Worm (Caenorhabditis elegans) whole organism, young adult: ENCODE data around the gene dpm-1.

Experiments
- B0035.1 ChIP-seq: sonication (generic microtip); optimal IDR thresholded peaks from 2 replicates; lab custom pipeline; 2016; ENCODE audit warnings: missing genetic modification characterization, mild to moderate bottlenecking, missing compliant biosample characterization, missing genotype, missing genetic modification reagents
- C06A6.2 ChIP-seq: fragments of 200-800 bp; sonication (Bioruptor generic); conservative IDR thresholded peaks from 2 replicates; pipeline ENCODE4 v1.3.6; 2022; ENCODE audit warnings: missing genetic modification characterization, missing compliant biosample characterization
- C17E4.6 ChIP-seq: fragments of 200-800 bp; sonication (Bioruptor generic); IDR thresholded peaks from 2 replicates; pipeline ENCODE4 v1.3.6; 2022; ENCODE audit warnings: missing genetic modification reagents, missing genetic modification characterization, missing compliant biosample characterization
- F22D6.2 ChIP-seq: sonication (generic microtip); optimal IDR thresholded peaks from 2 replicates; lab custom pipeline; 2016; ENCODE audit warnings: mild to moderate bottlenecking, missing genetic modification characterization, missing compliant biosample characterization
- F33H1.4 ChIP-seq: fragments of 200-800 bp; sonication (Bioruptor generic); IDR thresholded peaks from 2 replicates; pipeline ENCODE4 v1.3.6; 2022; ENCODE audit warnings: missing genetic modification reagents, missing genetic modification characterization, missing compliant biosample characterization
- F39B2.1 ChIP-seq: fragments of 200-800 bp; sonication (Bioruptor generic); IDR thresholded peaks from 2 replicates; pipeline ENCODE4 v1.3.6; 2022; ENCODE audit warnings: missing genetic modification reagents, missing genetic modification characterization, missing compliant biosample characterization
- K11D2.4 ChIP-seq: fragments of 200-800 bp; sonication (Bioruptor generic); IDR thresholded peaks from 2 replicates; pipeline ENCODE4 v1.3.6; 2022; ENCODE audit warnings: missing genetic modification reagents, missing genetic modification characterization, missing compliant biosample characterization
- T07F8.4 ChIP-seq: sonication (generic microtip); optimal IDR thresholded peaks from 2 replicates; lab custom pipeline; 2016; ENCODE audit warnings: mild to moderate bottlenecking, missing genetic modification characterization, moderate library complexity, missing compliant biosample characterization
- T26A5.8 ChIP-seq: sonication (generic microtip); optimal IDR thresholded peaks from 2 replicates; lab custom pipeline; 2016; ENCODE audit warnings: missing genetic modification characterization, missing compliant biosample characterization
- Y53F4B.3 ChIP-seq: fragments of 200-800 bp; sonication (Bioruptor generic); IDR thresholded peaks from 2 replicates; pipeline ENCODE4 v1.3.6; 2022; ENCODE audit warnings: missing genetic modification reagents, missing genetic modification characterization, missing compliant biosample characterization
- Y53G8AR.9 ChIP-seq: fragments of 200-800 bp; sonication (Bioruptor generic); conservative IDR thresholded peaks from 2 replicates; pipeline ENCODE4 v1.3.6; 2022; ENCODE audit warnings: missing genetic modification reagents, missing genetic modification characterization, missing compliant biosample characterization
- aptf-2 ChIP-seq: fragments of 200-800 bp; sonication (Bioruptor generic); conservative IDR thresholded peaks from 2 replicates; pipeline ENCODE4 v1.3.6; 2022; ENCODE audit warnings: missing genetic modification reagents, missing genetic modification characterization, missing compliant biosample characterization
- attf-3 ChIP-seq: fragments of 200-800 bp; sonication (Bioruptor generic); conservative IDR thresholded peaks from 2 replicates; pipeline ENCODE4 v1.3.6; 2022; ENCODE audit warnings: missing genetic modification reagents, missing genetic modification characterization, missing compliant biosample characterization
- bed-2 ChIP-seq: fragments of 200-800 bp; sonication (Bioruptor generic); IDR thresholded peaks from 2 replicates; pipeline ENCODE4 v1.3.6; 2022; ENCODE audit warnings: missing genetic modification reagents, missing genetic modification characterization, missing compliant biosample characterization
- cebp-2 ChIP-seq: fragments of 200-800 bp; sonication (Bioruptor generic); IDR thresholded peaks from 2 replicates; pipeline ENCODE4 v1.3.6; 2022; ENCODE audit warnings: missing genetic modification characterization, missing compliant biosample characterization
- ceh-40 ChIP-seq: fragments of 200-800 bp; sonication (Bioruptor generic); IDR thresholded peaks from 2 replicates; pipeline ENCODE4 v1.3.6; 2022; ENCODE audit warnings: missing genetic modification characterization, missing compliant biosample characterization
- ceh-91 ChIP-seq: fragments of 200-800 bp; sonication (Bioruptor generic); IDR thresholded peaks from 2 replicates; pipeline ENCODE4 v1.3.6; 2022; ENCODE audit warnings: missing genetic modification reagents, missing genetic modification characterization, missing compliant biosample characterization
- die-1 ChIP-seq: sonication (generic microtip); optimal IDR thresholded peaks from 2 replicates; lab custom pipeline; 2016; ENCODE audit warnings: missing genotype, mild to moderate bottlenecking, missing genetic modification characterization, missing compliant biosample characterization
- dpl-1 ChIP-seq: fragments of 150-350 bp; optimal IDR thresholded peaks from 2 replicates; lab custom pipeline; 2014; ENCODE audit warnings: missing biosample characterization, missing genetic modification reagents, missing genetic modification characterization
- egl-44 ChIP-seq: fragments of 200-800 bp; sonication (Bioruptor generic); IDR thresholded peaks from 2 replicates; pipeline ENCODE4 v1.3.6; 2022; ENCODE audit warnings: missing genetic modification reagents, missing genetic modification characterization, missing compliant biosample characterization
- ets-4 ChIP-seq: fragments of 200-800 bp; sonication (Bioruptor generic); optimal IDR thresholded peaks from 2 replicates; lab custom pipeline; 2018; ENCODE audit warnings: mild to moderate bottlenecking, missing genetic modification characterization, missing compliant biosample characterization
- fkh-3 ChIP-seq: sonication (generic microtip); optimal IDR thresholded peaks from 2 replicates; lab custom pipeline; 2016; ENCODE audit warnings: mild to moderate bottlenecking, missing genetic modification characterization, missing compliant biosample characterization
- hlh-12 ChIP-seq: sonication (generic microtip); optimal IDR thresholded peaks from 2 replicates; lab custom pipeline; 2016; ENCODE audit warnings: missing genetic modification characterization, missing compliant biosample characterization
- hmg-1.2 ChIP-seq: fragments of 200-800 bp; sonication (Bioruptor generic); IDR thresholded peaks from 2 replicates; pipeline ENCODE4 v1.3.6; 2022; ENCODE audit warnings: missing genetic modification reagents, missing genetic modification characterization, missing compliant biosample characterization
- let-526 ChIP-seq: fragments of 200-800 bp; sonication (Bioruptor generic); IDR thresholded peaks from 2 replicates; pipeline ENCODE4 v1.3.6; 2022; ENCODE audit warnings: missing genetic modification reagents, missing genetic modification characterization, missing compliant biosample characterization
- lin-26 ChIP-seq: fragments of 200-800 bp; sonication (Bioruptor generic); IDR thresholded peaks from 2 replicates; pipeline ENCODE4 v1.3.6; 2022; ENCODE audit warnings: missing genetic modification reagents, missing genetic modification characterization, missing compliant biosample characterization
- lin-35 ChIP-seq, 3 experiments: fragments of 150-350 bp in 2 of 3; sonication (generic microtip) in 1 of 3; optimal IDR thresholded peaks; 2 replicates each; lab custom pipeline; 2014 to 2018; ENCODE audit warnings: missing biosample characterization in 3 of 3, missing genetic modification characterization in 3 of 3, missing genetic modification reagents in 3 of 3
- lir-1 ChIP-seq: fragments of 200-800 bp; sonication (Bioruptor generic); conservative IDR thresholded peaks from 2 replicates; pipeline ENCODE4 v1.3.6; 2022; ENCODE audit warnings: missing genetic modification reagents, missing genetic modification characterization, missing compliant biosample characterization
- lsl-1 ChIP-seq: fragments of 200-800 bp; sonication (Bioruptor generic); optimal IDR thresholded peaks from 2 replicates; lab custom pipeline; 2018; ENCODE audit warnings: mild to moderate bottlenecking, missing genetic modification characterization, moderate library complexity, missing compliant biosample characterization
- madf-10 ChIP-seq: sonication (generic microtip); optimal IDR thresholded peaks from 2 replicates; lab custom pipeline; 2016; ENCODE audit warnings: mild to moderate bottlenecking, missing genetic modification characterization, missing compliant biosample characterization
- mel-28 ChIP-seq: sonication (generic microtip); optimal IDR thresholded peaks from 2 replicates; lab custom pipeline; 2016; ENCODE audit warnings: borderline replicate concordance, mild to moderate bottlenecking, missing genetic modification characterization, missing compliant biosample characterization
- nfya-2 ChIP-seq: fragments of 200-800 bp; sonication (Bioruptor generic); IDR thresholded peaks from 2 replicates; pipeline ENCODE4 v1.3.6; 2022; ENCODE audit warnings: missing genetic modification reagents, missing genetic modification characterization, missing compliant biosample characterization
- nfyb-1 ChIP-seq: fragments of 200-800 bp; sonication (Bioruptor generic); IDR thresholded peaks from 2 replicates; pipeline ENCODE4 v1.3.6; 2022; ENCODE audit warnings: missing genetic modification reagents, missing genetic modification characterization, missing compliant biosample characterization
- nhr-179 ChIP-seq: sonication (generic microtip); optimal IDR thresholded peaks from 2 replicates; lab custom pipeline; 2016; ENCODE audit warnings: mild to moderate bottlenecking, missing genetic modification characterization, missing compliant biosample characterization
- nhr-90 ChIP-seq: sonication (generic microtip); optimal IDR thresholded peaks from 2 replicates; lab custom pipeline; 2016; ENCODE audit warnings: missing genotype, mild to moderate bottlenecking, missing genetic modification characterization, missing compliant biosample characterization
- rcor-1 ChIP-seq: fragments of 200-800 bp; sonication (Bioruptor generic); IDR thresholded peaks from 2 replicates; pipeline ENCODE4 v1.3.6; 2022; ENCODE audit warnings: missing genetic modification reagents, missing genetic modification characterization, missing compliant biosample characterization
- rec-8 ChIP-seq, 2 experiments: sonication (generic microtip); optimal IDR thresholded peaks; 2 replicates each; lab custom pipeline; 2016; ENCODE audit warnings: mild to moderate bottlenecking in 2 of 2, missing genetic modification characterization in 2 of 2, missing genetic modification reagents in 2 of 2, missing genotype in 2 of 2, missing biosample characterization in 1 of 2, missing compliant biosample characterization in 1 of 2, moderate library complexity in 1 of 2
- rpc-1 ChIP-seq, 2 experiments: fragments of 150-350 bp in 1 of 2; sonication (generic microtip) in 1 of 2; optimal IDR thresholded peaks; 2 replicates each; lab custom pipeline; 2014 to 2018; ENCODE audit warnings: missing biosample characterization in 1 of 2, missing genetic modification characterization in 1 of 2, missing genetic modification reagents in 1 of 2, missing genotype in 1 of 2
- sdz-38 ChIP-seq: sonication (generic microtip); optimal IDR thresholded peaks from 2 replicates; lab custom pipeline; 2016; ENCODE audit warnings: missing genotype, missing genetic modification characterization, missing compliant biosample characterization
- sea-2 ChIP-seq: fragments of 200-800 bp; sonication (Bioruptor generic); IDR thresholded peaks from 2 replicates; pipeline ENCODE4 v1.3.6; 2022; ENCODE audit warnings: missing genetic modification characterization, missing compliant biosample characterization
- snpc-3.4 ChIP-seq: sonication (generic microtip); optimal IDR thresholded peaks from 2 replicates; lab custom pipeline; 2017; ENCODE audit warnings: missing genetic modification characterization, mild to moderate bottlenecking, missing compliant biosample characterization, antibody characterized with exemption, moderate library complexity, missing genotype, missing genetic modification reagents
- snpc-4 ChIP-seq, 5 experiments: fragments of 150-350 bp in 1 of 5; sonication (generic microtip) in 4 of 5; optimal IDR thresholded peaks; 2 replicates each; lab custom pipeline; 2014 to 2018; ENCODE audit warnings: missing genetic modification characterization in 5 of 5, missing biosample characterization in 3 of 5, antibody characterized with exemption in 2 of 5, mild to moderate bottlenecking in 2 of 5, missing compliant biosample characterization in 2 of 5, missing genotype in 2 of 5, moderate library complexity in 2 of 5, missing genetic modification reagents in 1 of 5
- sptf-2 ChIP-seq: fragments of 200-800 bp; sonication (Bioruptor generic); optimal IDR thresholded peaks from 2 replicates; lab custom pipeline; 2018; ENCODE audit warnings: mild to moderate bottlenecking, missing genetic modification characterization, missing compliant biosample characterization
- tbp1 ChIP-seq: fragments of 200-800 bp; sonication (Bioruptor generic); optimal IDR thresholded peaks from 2 replicates; lab custom pipeline; 2018; ENCODE audit warnings: mild to moderate bottlenecking, missing genetic modification characterization, missing compliant biosample characterization
- tbx-9 ChIP-seq: sonication (generic microtip); optimal IDR thresholded peaks from 2 replicates; lab custom pipeline; 2016; ENCODE audit warnings: borderline replicate concordance, missing genetic modification characterization, inconsistent platforms, missing compliant biosample characterization
- xnd-1 ChIP-seq: sonication (generic microtip); optimal IDR thresholded peaks from 2 replicates; lab custom pipeline; 2016; ENCODE audit warnings: missing genotype, missing genetic modification reagents, missing genetic modification characterization, missing compliant biosample characterization
- ztf-28 ChIP-seq: fragments of 200-800 bp; sonication (Bioruptor generic); IDR thresholded peaks from 2 replicates; pipeline ENCODE4 v1.3.6; 2022; ENCODE audit warnings: missing genetic modification reagents, missing genetic modification characterization, missing compliant biosample characterization
- ztf-6 ChIP-seq: fragments of 200-800 bp; sonication (Bioruptor generic); IDR thresholded peaks from 2 replicates; pipeline ENCODE4 v1.3.6; 2022; ENCODE audit warnings: missing genetic modification reagents, missing genetic modification characterization, missing compliant biosample characterization

dpm-1 gene

ce11 chrIV:443622-444021 lies 1.9 kb upstream of the dpm-1 start, which contains the start of gene mrpl-55:
TSS of gene mrpl-55 (plus strand) at chrIV:443985.
- TF ChIP-seq tbx-9 (tag; lab: Kevin White, UChicago): no peak
- 0 out of 2 replicates have a peak, but pooled peaks have one; percentile 9 for TF ChIP-seq C06A6.2 (GFP tag; lab: Robert Waterston, UW)
- TF ChIP-seq dpl-1 (GFP tag; lab: Kevin White, UChicago): peak; percentile 84
- TF ChIP-seq xnd-1: no peak
- TF ChIP-seq attf-3 (GFP tag; lab: Robert Waterston, UW): 0 out of 2 replicates have a peak, but pooled peaks have one; percentile 24
- peak; percentile 73 for TF ChIP-seq hmg-1.2
- no peak for TF ChIP-seq Y53F4B.3 (GFP tag; lab: Robert Waterston, UW)
- TF ChIP-seq rec-8 (tag; optimal IDR thresholded peaks at IDR 0.05; lab: Kevin White, UChicago): no peak
- TF ChIP-seq snpc-3.4 (tag; lab: Kevin White, UChicago): peak; percentile 41
- no peak for TF ChIP-seq sea-2 (GFP tag; lab: Robert Waterston, UW)
- no peak for TF ChIP-seq let-526 (GFP tag; lab: Robert Waterston, UW)
- no peak for TF ChIP-seq ets-4
- no peak for TF ChIP-seq ztf-28 (GFP tag; lab: Robert Waterston, UW)
- TF ChIP-seq nhr-179 (tag; lab: Kevin White, UChicago): no peak
- peak; percentile 13 for TF ChIP-seq snpc-4 (GFP tag; optimal IDR thresholded peaks at IDR 0.05; lab: Kevin White, UChicago)
- TF ChIP-seq snpc-4 (tag; optimal IDR thresholded peaks at IDR 0.05; lab: Kevin White, UChicago): peak; percentile 24 to 65 (median 56)
- TF ChIP-seq rpc-1 (optimal IDR thresholded peaks at IDR 0.05; lab: Kevin White, UChicago): no peak
- TF ChIP-seq rpc-1 (tag; optimal IDR thresholded peaks at IDR 0.05; lab: Kevin White, UChicago): no peak
- no peak for TF ChIP-seq C17E4.6
- no peak for TF ChIP-seq Y53G8AR.9 (GFP tag; lab: Robert Waterston, UW)
- no peak for TF ChIP-seq ceh-91 (GFP tag; lab: Robert Waterston, UW)
- no peak for TF ChIP-seq nfya-2 (GFP tag; lab: Robert Waterston, UW)
- no peak for TF ChIP-seq ceh-40 (GFP tag; lab: Robert Waterston, UW)
- no peak for TF ChIP-seq fkh-3 (tag; lab: Kevin White, UChicago)
- TF ChIP-seq F39B2.1 (GFP tag; lab: Robert Waterston, UW): no peak
- peak; percentile 20 for TF ChIP-seq F22D6.2 (tag; lab: Kevin White, UChicago)
- no peak for TF ChIP-seq T07F8.4
- TF ChIP-seq tbp1 (GFP tag; lab: Kevin White, UChicago): peak; percentile 50
- no peak for TF ChIP-seq bed-2 (GFP tag; lab: Robert Waterston, UW)
- no peak for TF ChIP-seq cebp-2 (GFP tag; lab: Robert Waterston, UW)
- no peak for TF ChIP-seq egl-44 (GFP tag; lab: Robert Waterston, UW)
- TF ChIP-seq sptf-2: no peak
- TF ChIP-seq ztf-6 (GFP tag; lab: Robert Waterston, UW): 0 out of 2 replicates have a peak, but pooled peaks have one; percentile 11
- peak; percentile 21 for TF ChIP-seq madf-10 (tag; lab: Kevin White, UChicago)
- no peak for TF ChIP-seq die-1
- peak; percentile 51; the same call in 1 of the 2 replicates for TF ChIP-seq F33H1.4
- TF ChIP-seq T26A5.8 (tag; lab: Kevin White, UChicago): no peak
- no peak for TF ChIP-seq rcor-1 (GFP tag; lab: Robert Waterston, UW)
- TF ChIP-seq mel-28 (tag; lab: Kevin White, UChicago): no peak
- no peak for TF ChIP-seq hlh-12 (tag; lab: Kevin White, UChicago)
- TF ChIP-seq nhr-90 (tag; lab: Kevin White, UChicago): no peak
- TF ChIP-seq aptf-2 (GFP tag; lab: Robert Waterston, UW): 0 out of 2 replicates have a peak, but pooled peaks have one; percentile 8
- TF ChIP-seq B0035.1: no peak
- TF ChIP-seq lin-26: no peak
- no peak; the same call in 1 of the 2 replicates for TF ChIP-seq lir-1 (GFP tag; lab: Robert Waterston, UW)
- TF ChIP-seq K11D2.4: peak; percentile 13; the same call in 1 of the 2 replicates
- TF ChIP-seq sdz-38 (tag; lab: Kevin White, UChicago): no peak
- TF ChIP-seq nfyb-1 (GFP tag; lab: Robert Waterston, UW): no peak
- TF ChIP-seq lin-35 (GFP tag; optimal IDR thresholded peaks at IDR 0.05; lab: Kevin White, UChicago): peak in 1 of 3 experiments; percentile 91
- TF ChIP-seq lsl-1 (GFP tag; lab: Kevin White, UChicago): peak; percentile 25
